In genomic region chrIV:14576471-14576870, ce11 we compare ENCODE assay signal across 5 worm cellular contexts.
TF ChIP-seq lines count a peak whose summit lies in the region.

No protein-coding gene starts in this region.

TF ChIP-seq in whole organism, L1 larva, 84 proteins besides CTCF, POLR2A, EP300 and RAD21 (continues in another document):
- peak; percentile 2 for TF ChIP-seq elt-2 (tag; optimal IDR thresholded peaks at IDR 0.05; lab: Kevin White, UChicago)
- no peak for TF ChIP-seq aly-2 (tag; optimal IDR thresholded peaks at IDR 0.05; lab: Kevin White, UChicago)
- 0 out of 2 replicates have a peak, but pooled peaks have one; percentile 26 for TF ChIP-seq nhr-19 (GFP tag; conservative IDR thresholded peaks at IDR 0.05; lab: Robert Waterston, UW)
- no peak for TF ChIP-seq mef-2 (tag; optimal IDR thresholded peaks at IDR 0.05; lab: Kevin White, UChicago)
- no peak for TF ChIP-seq hpl-2 (GFP tag; optimal IDR thresholded peaks at IDR 0.05; lab: Kevin White, UChicago)
- TF ChIP-seq nhr-76 (tag; optimal IDR thresholded peaks at IDR 0.05; lab: Kevin White, UChicago), result no peak
- TF ChIP-seq mab-9 (GFP tag; IDR thresholded peaks at IDR 0.05; lab: Robert Waterston, UW), result no peak
- peak; percentile 32 for TF ChIP-seq nhr-20 (tag; optimal IDR thresholded peaks at IDR 0.05; lab: Kevin White, UChicago)
- peak; percentile 5 for TF ChIP-seq blmp-1 (tag; optimal IDR thresholded peaks at IDR 0.05; lab: Kevin White, UChicago)
- TF ChIP-seq efl-1 (optimal IDR thresholded peaks at IDR 0.05; lab: Kevin White, UChicago), result no peak
- peak in 1 of 2 experiments; percentile 82 for TF ChIP-seq efl-1 (GFP tag; optimal IDR thresholded peaks at IDR 0.05 in 1 of 2; lab: Kevin White, UChicago)
- TF ChIP-seq rnt-1 (tag; optimal IDR thresholded peaks at IDR 0.05; lab: Kevin White, UChicago), result no peak
- TF ChIP-seq sox-4 (tag; optimal IDR thresholded peaks at IDR 0.05; lab: Kevin White, UChicago), result no peak
- TF ChIP-seq C34B4.2 (tag; optimal IDR thresholded peaks at IDR 0.05; lab: Kevin White, UChicago), result no peak
- no peak for TF ChIP-seq lsy-2 (tag; optimal IDR thresholded peaks at IDR 0.05; lab: Kevin White, UChicago)
- TF ChIP-seq nhr-90 (tag; optimal IDR thresholded peaks at IDR 0.05; lab: Kevin White, UChicago; ENCODE audit: poor library complexity), result peak; percentile 42
- no peak for TF ChIP-seq pag-3 (tag; optimal IDR thresholded peaks at IDR 0.05; lab: Kevin White, UChicago; ENCODE audit: borderline replicate concordance, insufficient read depth)
- no peak for TF ChIP-seq tlp-1 (tag; optimal IDR thresholded peaks at IDR 0.05; lab: Kevin White, UChicago)

TF ChIP-seq in whole organism, L3 larva, 47 proteins besides CTCF, POLR2A, EP300 and RAD21:
- peak; percentile 41 for TF ChIP-seq snpc-4 (tag; optimal IDR thresholded peaks at IDR 0.05; lab: Kevin White, UChicago)
- no peak for TF ChIP-seq nhr-23 (tag; optimal IDR thresholded peaks at IDR 0.05; lab: Kevin White, UChicago)
- peak; percentile 58 for TF ChIP-seq nhr-43 (tag; optimal IDR thresholded peaks at IDR 0.05; lab: Kevin White, UChicago; ENCODE audit: poor library complexity, severe bottlenecking)
- peak; percentile 41 for TF ChIP-seq hmg-11 (tag; optimal IDR thresholded peaks at IDR 0.05; lab: Kevin White, UChicago)
- TF ChIP-seq R02D3.7 (tag; optimal IDR thresholded peaks at IDR 0.05; lab: Kevin White, UChicago), result no peak
- TF ChIP-seq skn-1 (tag; optimal IDR thresholded peaks at IDR 0.05; lab: Kevin White, UChicago), result no peak
- peak; percentile 1 for TF ChIP-seq lsy-12 (tag; optimal IDR thresholded peaks at IDR 0.05; lab: Kevin White, UChicago)
- peak; percentile 58 for TF ChIP-seq nfya-1 (tag; optimal IDR thresholded peaks at IDR 0.05; lab: Kevin White, UChicago; ENCODE audit: insufficient read depth)
- no peak for TF ChIP-seq ceh-9 (tag; optimal IDR thresholded peaks at IDR 0.05; lab: Kevin White, UChicago)
- no peak for TF ChIP-seq lin-39 (tag; optimal IDR thresholded peaks at IDR 0.05; lab: Kevin White, UChicago)
- TF ChIP-seq aly-2 (tag; optimal IDR thresholded peaks at IDR 0.05; lab: Kevin White, UChicago), result no peak

TF ChIP-seq in whole organism, early embryonic, 17 proteins besides CTCF, POLR2A, EP300 and RAD21:
- peak; percentile 44 for TF ChIP-seq hnd-1 (tag; optimal IDR thresholded peaks at IDR 0.05; lab: Kevin White, UChicago)
- TF ChIP-seq tbx-37 (GFP tag; conservative IDR thresholded peaks at IDR 0.05; lab: Robert Waterston, UW), result peak; percentile 74
- TF ChIP-seq hmg-4 (GFP tag; optimal IDR thresholded peaks at IDR 0.05; lab: Kevin White, UChicago), result no peak
- peak; percentile 66; the same call in 1 of the 2 replicates for TF ChIP-seq tbx-11 (GFP tag; IDR thresholded peaks at IDR 0.05; lab: Robert Waterston, UW)
- peak; percentile 64 for TF ChIP-seq flt-1 (GFP tag; IDR thresholded peaks at IDR 0.05; lab: Robert Waterston, UW)
- TF ChIP-seq F13C5.2 (tag; optimal IDR thresholded peaks at IDR 0.05; lab: Kevin White, UChicago), result peak; percentile 65
- no peak for TF ChIP-seq hmbx-1 (tag; optimal IDR thresholded peaks at IDR 0.05; lab: Kevin White, UChicago)
- peak; percentile 73 for TF ChIP-seq scrt-1 (GFP tag; IDR thresholded peaks at IDR 0.05; lab: Robert Waterston, UW)
- no peak for TF ChIP-seq ama-1 (optimal IDR thresholded peaks at IDR 0.05; lab: Kevin White, UChicago)

TF ChIP-seq in whole organism, midembryonic, 9 proteins besides CTCF, POLR2A, EP300 and RAD21:
- peak; percentile 80 for TF ChIP-seq klf-2 (GFP tag; conservative IDR thresholded peaks at IDR 0.05; lab: Robert Waterston, UW)
- peak; percentile 71 for TF ChIP-seq T22C8.4 (GFP tag; IDR thresholded peaks at IDR 0.05; lab: Robert Waterston, UW)
- peak; percentile 30 for TF ChIP-seq med-1 (GFP tag; optimal IDR thresholded peaks at IDR 0.05; lab: Kevin White, UChicago; ENCODE audit: insufficient read depth)
- peak; percentile 83 for TF ChIP-seq flt-1 (GFP tag; IDR thresholded peaks at IDR 0.05; lab: Robert Waterston, UW)
- no peak for TF ChIP-seq tab-1 (GFP tag; IDR thresholded peaks at IDR 0.05; lab: Robert Waterston, UW)
- no peak for TF ChIP-seq ztf-23 (GFP tag; IDR thresholded peaks at IDR 0.05; lab: Robert Waterston, UW)
- TF ChIP-seq ztf-29 (GFP tag; IDR thresholded peaks at IDR 0.05; lab: Robert Waterston, UW), result peak; percentile 63; the same call in 1 of the 2 replicates
- no peak for TF ChIP-seq ref-1 (GFP tag; conservative IDR thresholded peaks at IDR 0.05; lab: Robert Waterston, UW)
- TF ChIP-seq cog-1 (tag; optimal IDR thresholded peaks at IDR 0.05; lab: Kevin White, UChicago), result no peak
TF ChIP-seq in whole organism, midembryonic: peak in this region for 5.

TF ChIP-seq in whole organism, young adult, 124 proteins besides CTCF, POLR2A, EP300 and RAD21 (continues in another document):
- TF ChIP-seq hlh-12 (tag; optimal IDR thresholded peaks at IDR 0.05; lab: Kevin White, UChicago) (peak; percentile 46), ceh-40 (GFP tag; IDR thresholded peaks at IDR 0.05; lab: Robert Waterston, UW) (no peak), rec-8 (tag; optimal IDR thresholded peaks at IDR 0.05; lab: Kevin White, UChicago) (peak in 1 of 2 experiments; percentile 48), akir-1 (GFP tag; optimal IDR thresholded peaks at IDR 0.05; lab: Kevin White, UChicago) (no peak), ceh-100 (GFP tag; IDR thresholded peaks at IDR 0.05; lab: Robert Waterston, UW) (no peak), nhr-80 (tag; optimal IDR thresholded peaks at IDR 0.05; lab: Kevin White, UChicago) (no peak), lin-54 (GFP tag; optimal IDR thresholded peaks at IDR 0.05; lab: Kevin White, UChicago) (peak; percentile 51), ztf-25 (GFP tag; IDR thresholded peaks at IDR 0.05; lab: Robert Waterston, UW) (0 out of 2 replicates have a peak, but pooled peaks have one; percentile 69), attf-5 (GFP tag; optimal IDR thresholded peaks at IDR 0.05; lab: Kevin White, UChicago) (no peak), lin-26 (GFP tag; IDR thresholded peaks at IDR 0.05; lab: Robert Waterston, UW) (peak; percentile 86), F23B12.7 (tag; optimal IDR thresholded peaks at IDR 0.05; lab: Kevin White, UChicago; ENCODE audit: insufficient read depth) (peak; percentile 89), egl-44 (GFP tag; IDR thresholded peaks at IDR 0.05; lab: Robert Waterston, UW) (no peak), lsy-27 (tag; optimal IDR thresholded peaks at IDR 0.05; lab: Kevin White, UChicago; ENCODE audit: borderline replicate concordance, insufficient read depth) (peak; percentile 47), lsl-1 (GFP tag; optimal IDR thresholded peaks at IDR 0.05; lab: Kevin White, UChicago) (peak; percentile 8), T07F8.4 (tag; optimal IDR thresholded peaks at IDR 0.05; lab: Kevin White, UChicago) (peak; percentile 39), ceh-91 (GFP tag; IDR thresholded peaks at IDR 0.05; lab: Robert Waterston, UW) (0 out of 2 replicates have a peak, but pooled peaks have one; percentile 28), hsf-1 (GFP tag; IDR thresholded peaks at IDR 0.05; lab: Robert Waterston, UW) (no peak), attf-6 (GFP tag; IDR thresholded peaks at IDR 0.05; lab: Robert Waterston, UW) (peak; percentile 98), him-1 (tag; optimal IDR thresholded peaks at IDR 0.05; lab: Kevin White, UChicago) (peak; percentile 62), tbp1 (GFP tag; optimal IDR thresholded peaks at IDR 0.05; lab: Kevin White, UChicago) (peak; percentile 96), F33H1.4 (GFP tag; IDR thresholded peaks at IDR 0.05; lab: Robert Waterston, UW) (0 out of 2 replicates have a peak, but pooled peaks have one; percentile 16), Y56A3A.18 (GFP tag; IDR thresholded peaks at IDR 0.05; lab: Robert Waterston, UW) (peak; percentile 74; the same call in 1 of the 2 replicates), egrh-3 (GFP tag; IDR thresholded peaks at IDR 0.05; lab: Robert Waterston, UW) (peak; percentile 55; the same call in 1 of the 2 replicates), nfyb-1 (GFP tag; IDR thresholded peaks at IDR 0.05; lab: Robert Waterston, UW) (peak; percentile 77; the same call in 1 of the 2 replicates), athp-1 (tag; optimal IDR thresholded peaks at IDR 0.05; lab: Kevin White, UChicago) (peak; percentile 49), Y67H2A.10 (GFP tag; conservative IDR thresholded peaks at IDR 0.05; lab: Robert Waterston, UW) (no peak), Y53F4B.3 (GFP tag; IDR thresholded peaks at IDR 0.05; lab: Robert Waterston, UW) (no peak), cebp-2 (GFP tag; IDR thresholded peaks at IDR 0.05; lab: Robert Waterston, UW) (0 out of 2 replicates have a peak, but pooled peaks have one; percentile 64), nhr-90 (tag; optimal IDR thresholded peaks at IDR 0.05; lab: Kevin White, UChicago) (peak; percentile 29), mxl-1 (tag; optimal IDR thresholded peaks at IDR 0.05; lab: Kevin White, UChicago) (peak; percentile 39), ZK185.1 (tag; optimal IDR thresholded peaks at IDR 0.05; lab: Kevin White, UChicago; ENCODE audit: poor library complexity, severe bottlenecking) (peak; percentile 36), ama-1 (optimal IDR thresholded peaks at IDR 0.05; lab: Kevin White, UChicago) (no peak), ama-1 (GFP tag; optimal IDR thresholded peaks at IDR 0.05; lab: Kevin White, UChicago) (peak; percentile 68 to 81), madf-10 (tag; optimal IDR thresholded peaks at IDR 0.05; lab: Kevin White, UChicago) (peak; percentile 38), pbrm-1 (GFP tag; IDR thresholded peaks at IDR 0.05; lab: Robert Waterston, UW) (peak; percentile 77), D2030.7 (GFP tag; IDR thresholded peaks at IDR 0.05; lab: Robert Waterston, UW) (peak; percentile 42; the same call in 1 of the 2 replicates), rcor-1 (GFP tag; IDR thresholded peaks at IDR 0.05; lab: Robert Waterston, UW) (peak; percentile 57), snpc-1.3 (tag; optimal IDR thresholded peaks at IDR 0.05; lab: Kevin White, UChicago; ENCODE audit: insufficient read depth) (peak; percentile 79), snpc-3.4 (tag; optimal IDR thresholded peaks at IDR 0.05; lab: Kevin White, UChicago) (peak; percentile 41), mes-4 (tag; optimal IDR thresholded peaks at IDR 0.05; lab: Kevin White, UChicago) (no peak), hmg-1.2 (GFP tag; IDR thresholded peaks at IDR 0.05; lab: Robert Waterston, UW) (peak; percentile 58), snpc-1.1 (tag; optimal IDR thresholded peaks at IDR 0.05; lab: Kevin White, UChicago; ENCODE audit: insufficient read depth) (peak; percentile 76), chd-7 (tag; optimal IDR thresholded peaks at IDR 0.05; lab: Kevin White, UChicago) (no peak), B0261.1 (tag; optimal IDR thresholded peaks at IDR 0.05; lab: Kevin White, UChicago) (peak; percentile 78), F49E8.2 (tag; optimal IDR thresholded peaks at IDR 0.05; lab: Kevin White, UChicago; ENCODE audit: insufficient read depth) (peak; percentile 17)

Comparison
In these comparisons a context has a peak if more than half of its experiments do, and no peak if none do; other contexts are left out.
1. Of the 8 proteins assayed by ChIP-seq in both whole organism, young adult and whole organism, L1 larva: peak only in whole organism, young adult: ama-1 and snpc-4; only in whole organism, L1 larva: none; in both: nhr-90; in neither: 4; mixed calls (peak in some experiments, not most) for 1.